Fruit fly (Drosophila melanogaster): ENCODE measurements around the gene CG14671.

CG14671 gene

DNA sequence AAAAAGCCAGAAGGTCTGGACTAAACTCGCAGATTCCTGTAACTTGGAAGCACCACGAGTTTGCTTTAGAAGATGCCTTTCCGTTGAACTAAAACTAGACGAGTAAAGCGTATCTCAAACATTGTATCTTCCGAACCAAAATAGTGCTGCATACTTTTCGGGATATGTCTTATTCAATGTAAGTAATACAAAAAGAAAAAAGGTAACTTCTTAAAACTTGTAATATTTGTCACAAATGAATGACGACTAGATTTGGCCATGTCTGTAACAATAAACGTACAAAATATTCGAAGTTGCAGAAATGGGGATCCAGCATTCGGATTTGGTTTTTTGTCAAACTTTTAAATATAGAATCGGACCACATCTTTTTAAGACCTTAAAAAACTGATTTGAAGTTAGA lies 30.3 kb upstream of the CG14671 start:
- TF ChIP-seq insv (optimal IDR thresholded peaks at IDR 0.05), result no peak
- no peak for TF ChIP-seq ttk (optimal IDR thresholded peaks at IDR 0.05)

DNA sequence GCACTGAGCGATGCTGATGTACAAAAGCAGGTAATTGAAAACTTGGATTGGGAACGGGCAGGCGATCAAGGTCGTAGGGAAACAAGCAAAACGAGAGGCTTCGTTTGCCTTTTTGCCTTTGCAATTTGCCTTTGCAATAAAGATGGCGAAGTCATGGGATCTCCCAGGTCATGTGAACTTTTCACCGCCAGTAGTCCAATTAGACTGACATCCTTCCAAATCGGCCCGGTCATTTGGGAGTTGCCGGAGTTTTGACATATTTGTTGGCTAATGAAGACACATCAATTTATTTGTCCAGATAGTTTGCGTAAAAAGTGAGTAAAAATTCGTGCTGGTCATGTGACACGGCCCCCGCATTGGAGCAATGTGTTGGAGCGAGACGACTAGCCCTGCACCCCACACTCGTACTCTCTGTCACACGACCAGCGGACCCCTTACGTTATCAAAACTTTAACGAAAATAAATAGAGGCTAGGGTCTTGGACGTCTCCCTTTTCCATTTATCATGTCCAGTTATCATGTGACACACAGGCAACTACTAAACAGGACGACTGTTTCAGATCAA lies 27.5 kb upstream of the CG14671 start:
- TF ChIP-seq ttk (optimal IDR thresholded peaks at IDR 0.05), result no peak
- no peak for TF ChIP-seq insv (optimal IDR thresholded peaks at IDR 0.05)
- TF ChIP-seq psq (optimal IDR thresholded peaks at IDR 0.05), result no peak
- TF ChIP-seq Sin3A (optimal IDR thresholded peaks at IDR 0.05), result no peak
- TF ChIP-seq Myc (optimal IDR thresholded peaks at IDR 0.05), result no peak
- TF ChIP-seq h (optimal IDR thresholded peaks at IDR 0.05), result no peak

- TF ChIP-seq insv (optimal IDR thresholded peaks at IDR 0.05), result no peak
- no peak for TF ChIP-seq ttk (optimal IDR thresholded peaks at IDR 0.05)
- no peak for TF ChIP-seq h (optimal IDR thresholded peaks at IDR 0.05)
- no peak for TF ChIP-seq psq (optimal IDR thresholded peaks at IDR 0.05)
- TF ChIP-seq Sin3A (optimal IDR thresholded peaks at IDR 0.05), result no peak
- TF ChIP-seq Myc (optimal IDR thresholded peaks at IDR 0.05), result no peak
Observed at dm6 chr3R:5591398-5591853, 26.8 kb upstream of the CG14671 start, which contains the start of the genes noi and Vha26. TSS of gene noi (minus strand) at chr3R:5591459. TSS of gene Vha26 (plus strand) at chr3R:5591763.

DNA sequence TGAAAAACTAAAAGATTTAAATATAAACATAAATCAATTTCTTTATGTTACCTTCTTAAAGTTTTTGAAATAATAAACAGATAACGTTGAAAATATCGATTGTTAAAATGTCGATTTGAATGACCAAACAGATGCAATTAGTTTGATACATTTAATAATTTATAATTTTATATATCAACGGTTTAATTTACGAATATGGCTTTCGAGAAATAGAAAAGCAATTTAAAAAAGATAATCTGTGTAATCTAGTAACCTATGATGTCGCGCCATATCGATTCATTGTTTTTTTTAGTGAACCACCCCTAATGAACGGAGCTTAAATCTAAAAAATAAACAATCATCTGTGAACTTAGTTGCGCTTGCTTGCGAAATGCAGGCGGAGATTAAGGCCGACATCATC lies 24.0 kb upstream of the CG14671 start, which contains the start of gene PolZ2:
Gene PolZ2, plus strand, starts transcription at position 301 of the 400 bp plus-strand sequence.
- no peak for TF ChIP-seq h (optimal IDR thresholded peaks at IDR 0.05)
- no peak for TF ChIP-seq Sin3A (optimal IDR thresholded peaks at IDR 0.05)
- no peak for TF ChIP-seq ttk (optimal IDR thresholded peaks at IDR 0.05)
- no peak for TF ChIP-seq insv (optimal IDR thresholded peaks at IDR 0.05)
- TF ChIP-seq psq (optimal IDR thresholded peaks at IDR 0.05), result no peak

dm6 chr3R:5587863-5588519 lies 23.4 kb upstream of the CG14671 start, which contains the start of gene CG2926:
TSS of gene CG2926 (minus strand) at chr3R:5588380.
- TF ChIP-seq insv (optimal IDR thresholded peaks at IDR 0.05) (no peak), Sin3A (optimal IDR thresholded peaks at IDR 0.05) (no peak)

DNA sequence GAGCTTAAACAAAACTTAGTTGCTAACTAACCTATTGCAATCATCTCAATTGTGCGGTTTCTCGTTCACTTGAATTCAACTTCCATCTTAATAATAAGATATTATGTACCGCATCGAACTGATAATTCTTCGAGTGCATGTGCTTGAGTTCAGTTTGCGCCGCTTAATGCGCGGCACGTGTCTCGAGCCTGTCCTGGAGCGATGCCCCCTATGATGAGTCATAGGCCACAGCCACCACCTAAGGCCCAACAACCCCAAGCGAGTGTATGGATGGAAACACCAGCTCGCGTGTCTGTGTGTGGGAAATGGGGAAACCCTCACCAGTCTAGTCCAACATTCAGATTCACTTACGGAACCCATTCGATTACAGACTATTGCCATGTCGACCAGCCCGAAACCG lies 9.3 kb upstream of the CG14671 start:
- TF ChIP-seq Sin3A (optimal IDR thresholded peaks at IDR 0.05) (no peak), ttk (optimal IDR thresholded peaks at IDR 0.05) (no peak), psq (optimal IDR thresholded peaks at IDR 0.05) (no peak), insv (optimal IDR thresholded peaks at IDR 0.05) (no peak), h (optimal IDR thresholded peaks at IDR 0.05) (no peak), Myc (optimal IDR thresholded peaks at IDR 0.05) (no peak)

dm6 chr3R:5572900-5573665 lies 8.5 kb upstream of the CG14671 start:
- no peak for TF ChIP-seq insv (optimal IDR thresholded peaks at IDR 0.05)
- no peak for TF ChIP-seq Sin3A (optimal IDR thresholded peaks at IDR 0.05)
- TF ChIP-seq ttk (optimal IDR thresholded peaks at IDR 0.05), result no peak
- TF ChIP-seq Myc (optimal IDR thresholded peaks at IDR 0.05), result no peak
- TF ChIP-seq h (optimal IDR thresholded peaks at IDR 0.05), result no peak
- TF ChIP-seq psq (optimal IDR thresholded peaks at IDR 0.05), result no peak

DNA sequence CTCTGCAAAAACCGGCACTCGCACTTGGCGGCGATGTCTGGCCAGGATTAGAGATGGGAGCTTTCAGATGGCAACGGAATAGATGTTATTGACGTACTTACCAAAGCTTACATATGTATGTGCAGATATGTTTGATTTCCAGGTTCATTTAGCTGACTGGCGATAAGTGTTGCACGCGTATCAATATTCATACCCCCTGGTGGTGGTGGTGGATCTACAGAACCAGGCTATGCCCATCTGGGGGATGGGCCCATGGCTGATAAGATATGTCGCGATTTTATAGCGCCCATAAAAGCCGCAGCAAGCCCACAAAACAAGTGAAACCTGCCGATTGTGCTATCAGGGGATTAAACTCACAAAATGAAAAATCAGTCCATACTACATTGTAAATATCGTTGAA lies 7.1 kb upstream of the CG14671 start:
- no peak for TF ChIP-seq Sin3A (optimal IDR thresholded peaks at IDR 0.05)
- TF ChIP-seq ttk (optimal IDR thresholded peaks at IDR 0.05), result no peak
- no peak for TF ChIP-seq Myc (optimal IDR thresholded peaks at IDR 0.05)
- no peak for TF ChIP-seq h (optimal IDR thresholded peaks at IDR 0.05)
- no peak for TF ChIP-seq psq (optimal IDR thresholded peaks at IDR 0.05)

DNA sequence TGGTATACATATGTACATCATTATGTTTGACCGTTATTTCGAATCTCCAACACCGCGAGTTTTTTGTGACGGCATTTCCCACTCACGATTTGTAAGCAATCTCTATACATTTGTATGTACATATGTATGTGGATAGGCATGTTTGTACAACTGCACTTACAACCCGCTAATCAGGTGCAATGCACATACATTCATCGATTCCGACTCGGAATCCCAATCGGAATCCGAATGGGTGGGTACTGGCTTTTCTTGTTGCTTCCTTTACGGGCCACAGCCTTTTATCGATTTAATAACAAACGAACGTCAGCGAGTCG lies 6.8 kb upstream of the CG14671 start:
- TF ChIP-seq Sin3A (optimal IDR thresholded peaks at IDR 0.05) (no peak), psq (optimal IDR thresholded peaks at IDR 0.05) (no peak), insv (optimal IDR thresholded peaks at IDR 0.05) (no peak), h (optimal IDR thresholded peaks at IDR 0.05) (no peak), Myc (optimal IDR thresholded peaks at IDR 0.05) (no peak), ttk (optimal IDR thresholded peaks at IDR 0.05) (no peak)

dm6 chr3R:5570635-5571436 lies 6.2 kb upstream of the CG14671 start, which contains the start of gene CRMP:
TSS of gene CRMP (plus strand) at chr3R:5571108.
- TF ChIP-seq Sin3A (optimal IDR thresholded peaks at IDR 0.05) (no peak), h (optimal IDR thresholded peaks at IDR 0.05) (no peak), Myc (optimal IDR thresholded peaks at IDR 0.05) (no peak), psq (optimal IDR thresholded peaks at IDR 0.05) (no peak), insv (optimal IDR thresholded peaks at IDR 0.05) (no peak)

DNA sequence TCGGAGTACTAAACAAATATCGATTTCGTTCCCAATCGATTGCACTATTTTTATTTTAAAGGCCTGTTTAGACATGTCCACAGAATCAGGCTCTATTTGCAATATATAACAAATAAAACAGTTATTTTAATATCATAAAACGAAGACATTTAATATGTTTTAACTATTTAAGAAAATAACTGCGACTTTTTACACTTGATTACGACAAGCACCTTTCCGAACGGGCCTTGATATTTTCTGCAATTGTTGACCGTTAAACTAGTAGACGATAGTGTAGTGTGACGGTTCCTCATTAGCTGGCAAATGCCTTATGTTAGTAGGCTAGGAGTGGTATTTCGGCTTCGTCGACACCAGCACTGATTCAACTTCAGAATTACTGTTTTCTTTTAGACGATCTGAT lies 4.0 kb upstream of the CG14671 start, which contains the start of the genes CG2931 and Rheb:
Gene CG2931, minus strand, starts transcription at position 26 of the 400 bp plus-strand sequence.
Gene Rheb, plus strand, starts transcription at position 332 of the 400 bp plus-strand sequence.
- TF ChIP-seq insv (optimal IDR thresholded peaks at IDR 0.05) (no peak), Myc (optimal IDR thresholded peaks at IDR 0.05) (no peak), psq (optimal IDR thresholded peaks at IDR 0.05) (no peak), ttk (optimal IDR thresholded peaks at IDR 0.05) (no peak), Sin3A (optimal IDR thresholded peaks at IDR 0.05) (no peak), h (optimal IDR thresholded peaks at IDR 0.05) (no peak)

DNA sequence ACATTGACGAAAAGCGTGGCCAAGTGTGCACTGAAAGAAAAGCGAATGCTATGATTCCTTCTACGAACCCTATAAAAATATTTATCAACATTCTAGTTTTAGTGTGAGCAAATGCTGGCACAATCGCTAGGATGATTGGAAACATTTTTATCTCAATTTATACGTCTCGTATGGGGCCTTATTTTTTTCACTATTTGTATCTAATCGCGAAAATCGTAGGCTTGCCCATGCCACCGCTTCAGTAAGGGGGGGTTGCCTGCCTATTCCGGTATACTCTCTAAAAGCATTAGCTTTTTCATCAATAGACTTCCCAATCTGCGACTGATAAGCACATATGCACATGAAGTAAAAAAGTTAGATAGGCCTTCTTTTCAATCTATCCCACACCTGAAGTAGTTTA lies 1.0 kb upstream of the CG14671 start:
- no peak for TF ChIP-seq psq (optimal IDR thresholded peaks at IDR 0.05)
- no peak for TF ChIP-seq Sin3A (optimal IDR thresholded peaks at IDR 0.05)
- TF ChIP-seq h (optimal IDR thresholded peaks at IDR 0.05), result no peak
- no peak for TF ChIP-seq Myc (optimal IDR thresholded peaks at IDR 0.05)
- no peak for TF ChIP-seq ttk (optimal IDR thresholded peaks at IDR 0.05)
- TF ChIP-seq insv (optimal IDR thresholded peaks at IDR 0.05), result no peak
